Worm (Caenorhabditis elegans) whole organism, late embryonic: Measurements from ENCODE around the gene sri-74.
A peak's percentile ranks its signal among the peaks of the same experiment; 100 is the strongest.
"Not testable (repeated sequence)": the region's sequence is repeated elsewhere in the genome, so short reads cannot be mapped to it uniquely, and the experiment has no call there.

ENCODE experiments used
- K09A11.1 ChIP-seq: sonication (generic microtip); optimal IDR thresholded peaks from 2 replicates; lab custom pipeline; 2017; ENCODE audit warnings: antibody characterized with exemption, mild to moderate bottlenecking, missing genetic modification characterization, missing compliant biosample characterization; ENCODE audit not compliant: insufficient read depth
- Y22D7AL.16 ChIP-seq: sonication (generic microtip); optimal IDR thresholded peaks from 2 replicates; lab custom pipeline; 2016; ENCODE audit warnings: missing genetic modification characterization, missing compliant biosample characterization
- ceh-14 ChIP-seq: sonication (generic microtip); optimal IDR thresholded peaks from 2 replicates; lab custom pipeline; 2016; ENCODE audit warnings: missing genotype, missing genetic modification characterization, missing compliant biosample characterization
- ceh-18 ChIP-seq: sonication (generic microtip); optimal IDR thresholded peaks from 2 replicates; lab custom pipeline; 2016; ENCODE audit warnings: missing genetic modification characterization, missing compliant biosample characterization
- ceh-19 ChIP-seq: fragments of 200-800 bp; sonication (Bioruptor generic); optimal IDR thresholded peaks from 2 replicates; lab custom pipeline; 2018; ENCODE audit warnings: mild to moderate bottlenecking, missing genetic modification characterization, missing compliant biosample characterization
- ceh-2 ChIP-seq: sonication (generic microtip); optimal IDR thresholded peaks from 2 replicates; lab custom pipeline; 2016; ENCODE audit warnings: missing genotype, missing genetic modification characterization, missing compliant biosample characterization
- ceh-24 ChIP-seq: sonication (generic microtip); optimal IDR thresholded peaks from 2 replicates; lab custom pipeline; 2016; ENCODE audit warnings: mild to moderate bottlenecking, missing genetic modification characterization, missing compliant biosample characterization
- ceh-31 ChIP-seq: sonication (generic microtip); optimal IDR thresholded peaks from 2 replicates; lab custom pipeline; 2016; ENCODE audit warnings: missing genetic modification characterization, missing compliant biosample characterization
- ceh-48 ChIP-seq: sonication (generic microtip); optimal IDR thresholded peaks from 2 replicates; lab custom pipeline; 2016; ENCODE audit warnings: missing genetic modification characterization, inconsistent platforms, missing compliant biosample characterization
- che-1 ChIP-seq: sonication (generic microtip); optimal IDR thresholded peaks from 2 replicates; lab custom pipeline; 2016; ENCODE audit warnings: mild to moderate bottlenecking, missing genetic modification characterization, missing compliant biosample characterization
- dmd-4 ChIP-seq: sonication (generic microtip); optimal IDR thresholded peaks from 2 replicates; lab custom pipeline; 2016; ENCODE audit warnings: borderline replicate concordance, missing genetic modification characterization, missing compliant biosample characterization
- dve-1 ChIP-seq: sonication (generic microtip); optimal IDR thresholded peaks from 2 replicates; lab custom pipeline; 2017; ENCODE audit warnings: antibody characterized with exemption, mild to moderate bottlenecking, missing genetic modification characterization, missing compliant biosample characterization
- elt-2 ChIP-seq: sonication (generic microtip); optimal IDR thresholded peaks from 2 replicates; lab custom pipeline; 2016; ENCODE audit warnings: missing genetic modification reagents, missing genetic modification characterization, missing compliant biosample characterization
- ets-4 ChIP-seq: sonication (generic microtip); optimal IDR thresholded peaks from 2 replicates; lab custom pipeline; 2016; ENCODE audit warnings: missing genetic modification characterization, missing compliant biosample characterization
- hlh-15 ChIP-seq: sonication (generic microtip); optimal IDR thresholded peaks from 2 replicates; lab custom pipeline; 2016; ENCODE audit warnings: missing genetic modification characterization, missing compliant biosample characterization
- hlh-30 ChIP-seq: sonication (generic microtip); optimal IDR thresholded peaks from 2 replicates; lab custom pipeline; 2017; ENCODE audit warnings: antibody characterized with exemption, missing genetic modification characterization, missing compliant biosample characterization; ENCODE audit not compliant: insufficient read depth
- hlh-8 ChIP-seq: sonication (generic microtip); optimal IDR thresholded peaks from 2 replicates; lab custom pipeline; 2016; ENCODE audit warnings: missing genotype, missing genetic modification characterization, missing compliant biosample characterization
- lim-6 ChIP-seq: sonication (generic microtip); optimal IDR thresholded peaks from 2 replicates; lab custom pipeline; 2016; ENCODE audit warnings: missing genetic modification characterization, missing compliant biosample characterization
- lin-11 ChIP-seq: fragments of 200-800 bp; sonication (Bioruptor generic); optimal IDR thresholded peaks from 2 replicates; lab custom pipeline; 2018; ENCODE audit warnings: mild to moderate bottlenecking, missing genetic modification characterization, missing compliant biosample characterization
- madf-2 ChIP-seq: sonication (generic microtip); optimal IDR thresholded peaks from 2 replicates; lab custom pipeline; 2017; ENCODE audit warnings: missing genetic modification characterization, missing compliant biosample characterization
- mec-3 ChIP-seq: sonication (generic microtip); optimal IDR thresholded peaks from 2 replicates; lab custom pipeline; 2016; ENCODE audit warnings: borderline replicate concordance, missing genetic modification characterization, missing compliant biosample characterization
- nfya-1 ChIP-seq: sonication (generic microtip); optimal IDR thresholded peaks from 2 replicates; lab custom pipeline; 2017; ENCODE audit warnings: missing genetic modification characterization, mild to moderate bottlenecking, missing compliant biosample characterization, antibody characterized with exemption, moderate library complexity
- nhr-232 ChIP-seq: sonication (generic microtip); optimal IDR thresholded peaks from 2 replicates; lab custom pipeline; 2016; ENCODE audit warnings: missing genetic modification characterization, missing compliant biosample characterization
- npax-4 ChIP-seq: sonication (generic microtip); optimal IDR thresholded peaks from 2 replicates; lab custom pipeline; 2016; ENCODE audit warnings: missing genetic modification characterization, missing compliant biosample characterization
- pag-3 ChIP-seq: sonication (generic microtip); optimal IDR thresholded peaks from 2 replicates; lab custom pipeline; 2016; ENCODE audit warnings: missing compliant biosample characterization, missing genetic modification characterization, borderline replicate concordance
- pha-2 ChIP-seq: sonication (generic microtip); optimal IDR thresholded peaks from 2 replicates; lab custom pipeline; 2017; ENCODE audit warnings: mild to moderate bottlenecking, missing genetic modification characterization, missing compliant biosample characterization
- rnt-1 ChIP-seq: sonication (generic microtip); optimal IDR thresholded peaks from 2 replicates; lab custom pipeline; 2016; ENCODE audit warnings: missing genetic modification characterization, missing compliant biosample characterization
- sdc-2 ChIP-seq: sonication (generic microtip); optimal IDR thresholded peaks from 2 replicates; lab custom pipeline; 2016; ENCODE audit warnings: missing genotype, missing genetic modification characterization, missing compliant biosample characterization
- sox-2 ChIP-seq: fragments of 200-800 bp; sonication (Bioruptor generic); IDR thresholded peaks from 2 replicates; pipeline ENCODE4 v1.3.6; 2022; ENCODE audit warnings: missing genetic modification reagents, missing genetic modification characterization, missing compliant biosample characterization
- syd-9 ChIP-seq: sonication (generic microtip); optimal IDR thresholded peaks from 2 replicates; lab custom pipeline; 2016; ENCODE audit warnings: mild to moderate bottlenecking, missing genetic modification characterization, moderate library complexity, missing compliant biosample characterization
- tbx-2 ChIP-seq: sonication (generic microtip); optimal IDR thresholded peaks from 2 replicates; lab custom pipeline; 2016; ENCODE audit warnings: missing genetic modification characterization, missing compliant biosample characterization
- ttx-3 ChIP-seq: sonication (generic microtip); optimal IDR thresholded peaks from 2 replicates; lab custom pipeline; 2016; ENCODE audit warnings: missing genetic modification reagents, missing genetic modification characterization, missing compliant biosample characterization
- unc-3 ChIP-seq, 2 experiments: fragments of 200-800 bp in 1 of 2; sonication (Bioruptor generic) in 1 of 2; sonication (generic microtip) in 1 of 2; conservative IDR thresholded peaks in 1 of 2; optimal IDR thresholded peaks in 1 of 2; 2 replicates each; pipeline versions ENCODE4 v1.3.6 to Lab custom; 2016 to 2022; ENCODE audit warnings: missing compliant biosample characterization in 2 of 2, missing genetic modification characterization in 2 of 2, missing genetic modification reagents in 1 of 2
- unc-42 ChIP-seq: sonication (generic microtip); optimal IDR thresholded peaks from 2 replicates; lab custom pipeline; 2016; ENCODE audit warnings: missing genotype, missing genetic modification characterization, missing compliant biosample characterization
- zip-5 ChIP-seq: sonication (generic microtip); optimal IDR thresholded peaks from 2 replicates; lab custom pipeline; 2016; ENCODE audit warnings: missing genetic modification characterization, missing compliant biosample characterization

The sri-74 gene

ce11 chrII:2564899-2565298 is 18.0 kb downstream of the sri-74 start, which contains the start of gene usp-39:
Gene usp-39 (plus strand): TSS chrII:2565275.
- TF ChIP-seq che-1 (no peak), rnt-1 (tag; lab: Kevin White, UChicago) (no peak), Y22D7AL.16 (tag; lab: Kevin White, UChicago) (peak; percentile 21), elt-2 (tag; lab: Kevin White, UChicago) (peak; percentile 49), hlh-8 (peak; percentile 8), ceh-2 (tag; lab: Kevin White, UChicago) (no peak), pha-2 (tag; lab: Kevin White, UChicago) (peak; percentile 25), ceh-14 (tag; lab: Kevin White, UChicago) (no peak), unc-42 (tag; lab: Kevin White, UChicago) (peak; percentile 83), ceh-48 (tag; lab: Kevin White, UChicago) (no peak), dmd-4 (tag; lab: Kevin White, UChicago) (peak; percentile 8), dve-1 (tag; lab: Kevin White, UChicago) (no peak), ttx-3 (tag; lab: Kevin White, UChicago) (peak; percentile 24), nfya-1 (tag; lab: Kevin White, UChicago) (peak; percentile 18), npax-4 (tag; lab: Kevin White, UChicago) (no peak)

- no peak for TF ChIP-seq syd-9
- no peak for TF ChIP-seq tbx-2 (tag; lab: Kevin White, UChicago)
- no peak for TF ChIP-seq mec-3 (tag; lab: Kevin White, UChicago)
- no peak for TF ChIP-seq unc-3 (GFP tag; conservative IDR thresholded peaks at IDR 0.05; lab: Robert Waterston, UW)
- no peak for TF ChIP-seq unc-3 (tag; optimal IDR thresholded peaks at IDR 0.05; lab: Kevin White, UChicago)
Observed at ce11 chrII:2563973-2564372, 19.0 kb downstream of the sri-74 start, which contains the start of gene nep-18. Gene nep-18 (minus strand): TSS chrII:2564073.

ce11 chrII:2553662-2554061 is 29.3 kb downstream of the sri-74 start, which contains the start of gene K02F6.1:
Gene K02F6.1 (plus strand): TSS chrII:2553962.
- not testable (repeated sequence) for TF ChIP-seq che-1; zip-5; ceh-24 (tag; lab: Kevin White, UChicago)

ce11 chrII:2553030-2553429 is 29.9 kb downstream of the sri-74 start:
- no peak for TF ChIP-seq ets-4 (tag; lab: Kevin White, UChicago)
- TF ChIP-seq dmd-4 (tag; lab: Kevin White, UChicago): no peak
- TF ChIP-seq K09A11.1 (tag; lab: Kevin White, UChicago): no peak
- no peak for TF ChIP-seq ceh-19 (GFP tag; lab: Kevin White, UChicago)
- no peak for TF ChIP-seq sdc-2 (tag; lab: Kevin White, UChicago)
- no peak for TF ChIP-seq Y22D7AL.16 (tag; lab: Kevin White, UChicago)
- TF ChIP-seq nhr-232: no peak
- no peak for TF ChIP-seq sox-2
- no peak for TF ChIP-seq lin-11
- TF ChIP-seq lim-6 (tag; lab: Kevin White, UChicago): no peak
- no peak for TF ChIP-seq ceh-18 (tag; lab: Kevin White, UChicago)
- TF ChIP-seq hlh-30 (tag; lab: Kevin White, UChicago): no peak
- TF ChIP-seq pag-3 (tag; lab: Kevin White, UChicago): no peak
- no peak for TF ChIP-seq ceh-31 (tag; lab: Kevin White, UChicago)

ce11 chrII:2545925-2546324 is 37.0 kb downstream of the sri-74 start, which contains the start of gene K02F6.3:
Gene K02F6.3 (plus strand): TSS chrII:2546225.
- TF ChIP-seq npax-4 (tag; lab: Kevin White, UChicago) (no peak), hlh-15 (tag; lab: Kevin White, UChicago) (no peak), madf-2 (tag; lab: Kevin White, UChicago) (no peak), lim-6 (tag; lab: Kevin White, UChicago) (no peak)
